Worm (Caenorhabditis elegans) whole organism, early embryonic: Measurements from ENCODE around the gene smg-3.

ENCODE experiments used
- ama-1 ChIP-seq: fragments of 150-350 bp; optimal IDR thresholded peaks from 2 replicates; lab custom pipeline; 2014
- ceh-36 ChIP-seq: sonication (generic microtip); optimal IDR thresholded peaks from 2 replicates; lab custom pipeline; 2016; ENCODE audit warnings: missing genetic modification characterization, inconsistent platforms, missing compliant biosample characterization
- flt-1 ChIP-seq: fragments of 200-800 bp; sonication (Bioruptor generic); IDR thresholded peaks from 2 replicates; pipeline ENCODE4 v1.3.6; 2022; ENCODE audit warnings: missing genetic modification characterization, missing compliant biosample characterization
- hmg-4 ChIP-seq: fragments of 200-800 bp; sonication (Bioruptor generic); optimal IDR thresholded peaks from 2 replicates; lab custom pipeline; 2018; ENCODE audit warnings: mild to moderate bottlenecking, missing genetic modification characterization, missing compliant biosample characterization
- sea-1 ChIP-seq: fragments of 200-800 bp; sonication (Bioruptor generic); conservative IDR thresholded peaks from 2 replicates; pipeline ENCODE4 v1.3.6; 2022; ENCODE audit warnings: missing genetic modification characterization, missing compliant biosample characterization
- tbx-37 ChIP-seq: fragments of 200-800 bp; sonication (Bioruptor generic); conservative IDR thresholded peaks from 2 replicates; pipeline ENCODE4 v1.3.6; 2022; ENCODE audit warnings: missing genetic modification reagents, missing genetic modification characterization, missing compliant biosample characterization
- tra-4 ChIP-seq: sonication (generic microtip); optimal IDR thresholded peaks from 2 replicates; lab custom pipeline; 2017; ENCODE audit warnings: missing genetic modification characterization, missing compliant biosample characterization

- TF ChIP-seq hmg-4 (GFP tag; lab: Kevin White, UChicago) = no peak
- TF ChIP-seq sea-1 (GFP tag; lab: Robert Waterston, UW) = no peak
- TF ChIP-seq tra-4 (tag; lab: Kevin White, UChicago) = no peak
- no peak for TF ChIP-seq ama-1 (lab: Kevin White, UChicago)
- no peak for TF ChIP-seq flt-1 (GFP tag; lab: Robert Waterston, UW)
- no peak for TF ChIP-seq tbx-37 (GFP tag; lab: Robert Waterston, UW)
- TF ChIP-seq ceh-36 (tag; lab: Kevin White, UChicago) = no peak
Observed at ce11 chrIV:6328198-6328597, 44.7 kb downstream of the smg-3 start.
